Fruit fly (Drosophila melanogaster) whole organism, prepupa: ENCODE results near the gene CG32099.
A peak's percentile ranks its signal among the peaks of the same experiment; 100 is the strongest.

Experiments
- CG11294 ChIP-seq: fragments of 200-800 bp; sonication (Bioruptor generic); IDR thresholded peaks from 2 replicates; pipeline ENCODE4 v1.3.6; 2022; ENCODE audit warnings: missing biosample characterization, missing genetic modification characterization
- CG11762 ChIP-seq: fragments of 200-800 bp; sonication (Bioruptor generic); optimal IDR thresholded peaks from 3 replicates; lab custom pipeline; 2016; ENCODE audit warnings: missing biosample characterization, missing genetic modification characterization; ENCODE audit not compliant: insufficient read depth
- CG11902 ChIP-seq: fragments of 200-800 bp; sonication (Bioruptor generic); optimal IDR thresholded peaks from 3 replicates; lab custom pipeline; 2016; ENCODE audit warnings: missing biosample characterization, missing genetic modification characterization
- CG15336 ChIP-seq: fragments of 200-800 bp; sonication (Bioruptor generic); IDR thresholded peaks from 2 replicates; pipeline ENCODE4 v1.3.6; 2022; ENCODE audit warnings: missing biosample characterization, missing genetic modification characterization
- CG16779 ChIP-seq: fragments of 200-800 bp; sonication (Bioruptor generic); optimal IDR thresholded peaks from 3 replicates; lab custom pipeline; 2017; ENCODE audit warnings: missing biosample characterization, mild to moderate bottlenecking, missing genetic modification characterization
- CG3032 ChIP-seq: fragments of 200-800 bp; optimal IDR thresholded peaks from 2 replicates; lab custom pipeline; 2019; ENCODE audit warnings: missing biosample characterization, mild to moderate bottlenecking, missing genetic modification characterization, moderate library complexity
- CG31627 ChIP-seq: fragments of 200-800 bp; sonication (Bioruptor generic); optimal IDR thresholded peaks from 3 replicates; lab custom pipeline; 2016; ENCODE audit warnings: missing biosample characterization, missing genetic modification characterization
- CG32006 ChIP-seq: fragments of 200-800 bp; sonication (Bioruptor generic); optimal IDR thresholded peaks from 3 replicates; lab custom pipeline; 2017; ENCODE audit warnings: missing biosample characterization, mild to moderate bottlenecking, missing genetic modification characterization
- CG34406 ChIP-seq: fragments of 200-800 bp; sonication (Bioruptor generic); optimal IDR thresholded peaks from 3 replicates; lab custom pipeline; 2016; ENCODE audit warnings: missing biosample characterization, missing genetic modification characterization
- CG3919 ChIP-seq: fragments of 200-800 bp; sonication (Bioruptor generic); optimal IDR thresholded peaks from 3 replicates; lab custom pipeline; 2016; ENCODE audit warnings: missing biosample characterization, missing genetic modification characterization
- CG6163 ChIP-seq: fragments of 200-800 bp; sonication (Bioruptor generic); IDR thresholded peaks from 3 replicates; pipeline ENCODE4 v1.3.6; 2022; ENCODE audit warnings: missing biosample characterization, missing genetic modification characterization
- CG6792 ChIP-seq: fragments of 200-800 bp; sonication (Bioruptor generic); optimal IDR thresholded peaks from 3 replicates; lab custom pipeline; 2016; ENCODE audit warnings: missing biosample characterization, missing genetic modification characterization
- CG6808 ChIP-seq: fragments of 200-800 bp; sonication (Bioruptor generic); optimal IDR thresholded peaks from 3 replicates; lab custom pipeline; 2017; ENCODE audit warnings: missing biosample characterization, missing genetic modification characterization, mild to moderate bottlenecking, moderate library complexity, missing genetic modification reagents
- CG6854 ChIP-seq: fragments of 200-800 bp; sonication (Bioruptor generic); optimal IDR thresholded peaks from 2 replicates; lab custom pipeline; 2017; ENCODE audit warnings: missing biosample characterization, mild to moderate bottlenecking, missing genetic modification characterization
- CG8319 ChIP-seq: fragments of 200-800 bp; sonication (Bioruptor generic); optimal IDR thresholded peaks from 3 replicates; lab custom pipeline; 2016; ENCODE audit warnings: missing biosample characterization, missing genetic modification characterization
- Eip75B ChIP-seq: fragments of 200-800 bp; sonication (Bioruptor generic); optimal IDR thresholded peaks from 3 replicates; lab custom pipeline; 2016; ENCODE audit warnings: missing biosample characterization, missing genetic modification characterization
- Eip78C ChIP-seq: fragments of 200-800 bp; sonication (Bioruptor generic); peaks from one replicate; lab custom pipeline; 2016; ENCODE audit warnings: missing biosample characterization, missing genetic modification characterization
- Eip93F ChIP-seq: fragments of 200-800 bp; sonication (Bioruptor generic); optimal IDR thresholded peaks from 2 replicates; lab custom pipeline; 2016; ENCODE audit warnings: missing biosample characterization, mild to moderate bottlenecking, missing genetic modification characterization
- Ets21C ChIP-seq: fragments of 200-800 bp; sonication (Bioruptor generic); optimal IDR thresholded peaks from 3 replicates; lab custom pipeline; 2016; ENCODE audit warnings: missing biosample characterization, missing genetic modification characterization
- Ets96B ChIP-seq: fragments of 200-800 bp; optimal IDR thresholded peaks from 2 replicates; lab custom pipeline; 2019; ENCODE audit warnings: missing biosample characterization, mild to moderate bottlenecking, missing genetic modification characterization, moderate library complexity
- Hr38 ChIP-seq: sonication (Bioruptor generic); optimal IDR thresholded peaks from 2 replicates; lab custom pipeline; 2016; ENCODE audit warnings: missing biosample characterization, missing genetic modification characterization
- Hr39 ChIP-seq: fragments of 200-800 bp; sonication (Bioruptor generic); optimal IDR thresholded peaks from 2 replicates; lab custom pipeline; 2016; ENCODE audit warnings: missing biosample characterization, missing genetic modification characterization
- Hr4 ChIP-seq: fragments of 200-800 bp; sonication (Bioruptor generic); optimal IDR thresholded peaks from 3 replicates; lab custom pipeline; 2016; ENCODE audit warnings: missing biosample characterization, missing genetic modification characterization
- Lpt ChIP-seq: fragments of 200-800 bp; sonication (Bioruptor generic); optimal IDR thresholded peaks from 3 replicates; lab custom pipeline; 2016; ENCODE audit warnings: missing biosample characterization, missing genetic modification characterization
- Met ChIP-seq: fragments of 200-800 bp; sonication (Bioruptor generic); optimal IDR thresholded peaks from 3 replicates; lab custom pipeline; 2016; ENCODE audit warnings: missing biosample characterization, missing genetic modification characterization
- OdsH ChIP-seq: fragments of 200-800 bp; sonication (Bioruptor generic); optimal IDR thresholded peaks from 3 replicates; lab custom pipeline; 2016; ENCODE audit warnings: missing biosample characterization, missing genetic modification characterization
- Sox102F ChIP-seq: fragments of 200-800 bp; sonication (Bioruptor generic); optimal IDR thresholded peaks from 2 replicates; lab custom pipeline; 2016; ENCODE audit warnings: missing biosample characterization, mild to moderate bottlenecking, missing genetic modification characterization
- acj6 ChIP-seq: fragments of 200-800 bp; sonication (Bioruptor generic); optimal IDR thresholded peaks from 3 replicates; lab custom pipeline; 2016; ENCODE audit warnings: missing biosample characterization, missing genetic modification characterization
- cyc ChIP-seq: fragments of 200-800 bp; sonication (Bioruptor generic); optimal IDR thresholded peaks from 3 replicates; lab custom pipeline; 2016; ENCODE audit warnings: missing biosample characterization, missing genetic modification characterization
- dac ChIP-seq: fragments of 200-800 bp; sonication (Bioruptor generic); optimal IDR thresholded peaks from 2 replicates; lab custom pipeline; 2017; ENCODE audit warnings: missing biosample characterization, mild to moderate bottlenecking, missing genetic modification characterization
- dsx ChIP-seq: fragments of 200-800 bp; optimal IDR thresholded peaks from 3 replicates; lab custom pipeline; 2019; ENCODE audit warnings: missing biosample characterization, mild to moderate bottlenecking, missing genetic modification characterization, moderate library complexity; ENCODE audit not compliant: poor library complexity, severe bottlenecking
- eg ChIP-seq: fragments of 200-800 bp; sonication (Bioruptor generic); IDR thresholded peaks from 3 replicates; pipeline ENCODE4 v1.3.6; 2022; ENCODE audit warnings: missing biosample characterization, missing genetic modification characterization
- fd59A ChIP-seq: fragments of 200-800 bp; sonication (Bioruptor generic); optimal IDR thresholded peaks from 2 replicates; lab custom pipeline; 2017; ENCODE audit warnings: missing biosample characterization, mild to moderate bottlenecking, missing genetic modification characterization, missing genetic modification reagents
- fd85E ChIP-seq: fragments of 200-800 bp; sonication (Bioruptor generic); optimal IDR thresholded peaks from 3 replicates; lab custom pipeline; 2016; ENCODE audit warnings: missing biosample characterization, missing genetic modification characterization
- lz ChIP-seq: fragments of 200-800 bp; sonication (Bioruptor generic); optimal IDR thresholded peaks from 3 replicates; lab custom pipeline; 2016; ENCODE audit warnings: missing biosample characterization, missing genetic modification characterization
- net ChIP-seq: fragments of 200-800 bp; sonication (Bioruptor generic); optimal IDR thresholded peaks from 3 replicates; lab custom pipeline; 2016; ENCODE audit warnings: missing biosample characterization, missing genetic modification characterization
- pdm3 ChIP-seq: fragments of 200-800 bp; sonication (Bioruptor generic); optimal IDR thresholded peaks from 3 replicates; lab custom pipeline; 2016; ENCODE audit warnings: missing biosample characterization, missing genetic modification characterization
- salr ChIP-seq, 2 experiments: fragments of 200-800 bp; sonication (Bioruptor generic); optimal IDR thresholded peaks; 3 replicates each; lab custom pipeline; 2016 to 2018; ENCODE audit warnings: missing biosample characterization in 2 of 2, missing genetic modification characterization in 2 of 2, mild to moderate bottlenecking in 1 of 2
- spab ChIP-seq: fragments of 200-800 bp; sonication (Bioruptor generic); optimal IDR thresholded peaks from 2 replicates; lab custom pipeline; 2017; ENCODE audit warnings: missing biosample characterization, mild to moderate bottlenecking, missing genetic modification characterization, missing genetic modification reagents
- svp ChIP-seq: fragments of 200-800 bp; sonication (Bioruptor generic); peaks from one replicate; lab custom pipeline; 2016; ENCODE audit warnings: missing biosample characterization, missing genetic modification characterization
- topi ChIP-seq: fragments of 200-800 bp; sonication (Bioruptor generic); optimal IDR thresholded peaks from 3 replicates; lab custom pipeline; 2016; ENCODE audit warnings: missing biosample characterization, missing genetic modification characterization
- vri ChIP-seq: fragments of 200-800 bp; sonication (Bioruptor generic); optimal IDR thresholded peaks from 3 replicates; lab custom pipeline; 2016; ENCODE audit warnings: missing biosample characterization, mild to moderate bottlenecking, missing genetic modification characterization

CG32099 gene

dm6 chr3L:12124975-12125374 is 24.1 kb upstream of the CG32099 start, which contains the start of gene yps (continued):
- peak; percentile 79 for TF ChIP-seq CG16779 (tag; lab: Kevin White, UChicago)
- TF ChIP-seq CG11902 = no peak
- peak; percentile 74 for TF ChIP-seq dac (GFP tag; lab: Kevin White, UChicago)
- TF ChIP-seq CG3032 (tag; lab: Kevin White, UChicago) = peak; percentile 70
- peak; percentile 49 for TF ChIP-seq CG11762 (GFP tag; lab: Kevin White, UChicago)
- peak; percentile 95 for TF ChIP-seq Eip78C
- peak; percentile 94 for TF ChIP-seq CG3919 (GFP tag; lab: Kevin White, UChicago)
- TF ChIP-seq Eip93F (GFP tag; lab: Kevin White, UChicago) = peak; percentile 0
- peak; percentile 89 for TF ChIP-seq Eip75B (GFP tag; lab: Kevin White, UChicago)
- TF ChIP-seq pdm3 = peak; percentile 86
- TF ChIP-seq CG8319 (GFP tag; lab: Kevin White, UChicago) = peak; percentile 93
- peak; percentile 93 for TF ChIP-seq CG6163
- peak; percentile 97 for TF ChIP-seq CG6854
- peak; percentile 90 for TF ChIP-seq topi (GFP tag; lab: Kevin White, UChicago)
- TF ChIP-seq CG6792 (GFP tag; lab: Kevin White, UChicago) = peak; percentile 85
- peak; percentile 87 for TF ChIP-seq svp (GFP tag; lab: Kevin White, UChicago)
- TF ChIP-seq Ets21C (GFP tag; lab: Kevin White, UChicago) = peak; percentile 61
- TF ChIP-seq CG11294 = peak; percentile 55; the same call in 1 of the 2 replicates
- peak; percentile 78 for TF ChIP-seq OdsH

dm6 chr3L:12127294-12128029 is 21.6 kb upstream of the CG32099 start, which contains the start of the genes Ir68b and CG34241:
Gene Ir68b, minus strand, starts transcription at chr3L:12127394.
Gene CG34241, plus strand, starts transcription at chr3L:12127979.
- TF ChIP-seq OdsH (no peak), Met (no peak), CG6792 (GFP tag; lab: Kevin White, UChicago) (no peak)

- TF ChIP-seq svp (GFP tag; lab: Kevin White, UChicago) = peak; percentile 91
- TF ChIP-seq CG31627 (GFP tag; lab: Kevin White, UChicago) = no peak
- no peak for TF ChIP-seq fd85E
- no peak for TF ChIP-seq dsx (GFP tag; lab: Kevin White, UChicago)
Observed at dm6 chr3L:12129111-12129510, 20.0 kb upstream of the CG32099 start, which contains the start of gene Lsp2. Gene Lsp2, plus strand, starts transcription at chr3L:12129393.

- TF ChIP-seq CG34406 (GFP tag; lab: Kevin White, UChicago) (peak; percentile 87), Met (no peak), Hr39 (GFP tag; lab: Kevin White, UChicago) (peak; percentile 62), salr (GFP tag; optimal IDR thresholded peaks at IDR 0.05; lab: Kevin White, UChicago) (peak in 1 of 2 experiments; percentile 31), CG11762 (GFP tag; lab: Kevin White, UChicago) (peak; percentile 66), dsx (GFP tag; lab: Kevin White, UChicago) (peak; percentile 48), CG15336 (GFP tag; lab: Robert Waterston, UW) (peak; percentile 92), Hr38 (GFP tag; lab: Kevin White, UChicago) (no peak), eg (GFP tag; lab: Robert Waterston, UW) (peak; percentile 93), CG6163 (peak; percentile 90), Lpt (peak; percentile 68), acj6 (GFP tag; lab: Kevin White, UChicago) (peak; percentile 74), vri (GFP tag; lab: Kevin White, UChicago) (no peak), Ets96B (tag; lab: Kevin White, UChicago) (peak; percentile 84), fd85E (no peak), svp (GFP tag; lab: Kevin White, UChicago) (peak; percentile 84), CG11294 (peak; percentile 51), pdm3 (no peak), spab (GFP tag; lab: Kevin White, UChicago) (peak; percentile 63), lz (GFP tag; lab: Kevin White, UChicago) (peak; percentile 65), CG6808 (GFP tag; lab: Kevin White, UChicago) (peak; percentile 62), dac (GFP tag; lab: Kevin White, UChicago) (peak; percentile 21), Eip75B (GFP tag; lab: Kevin White, UChicago) (no peak), Sox102F (GFP tag; lab: Kevin White, UChicago) (no peak), Hr4 (GFP tag; lab: Kevin White, UChicago) (no peak), fd59A (peak; percentile 53), CG6792 (GFP tag; lab: Kevin White, UChicago) (peak; percentile 59), CG32006 (GFP tag; lab: Kevin White, UChicago) (peak; percentile 79), CG3032 (tag; lab: Kevin White, UChicago) (peak; percentile 80), CG31627 (GFP tag; lab: Kevin White, UChicago) (peak; percentile 55), net (GFP tag; lab: Kevin White, UChicago) (peak; percentile 73), cyc (GFP tag; lab: Kevin White, UChicago) (peak; percentile 67), CG8319 (GFP tag; lab: Kevin White, UChicago) (peak; percentile 55)
Observed at dm6 chr3L:12131918-12132317, 17.2 kb upstream of the CG32099 start, which contains the start of gene DEF8. Gene DEF8, plus strand, starts transcription at chr3L:12132146.
